Worm (Caenorhabditis elegans): ENCODE results near the gene oac-12.

DNA sequence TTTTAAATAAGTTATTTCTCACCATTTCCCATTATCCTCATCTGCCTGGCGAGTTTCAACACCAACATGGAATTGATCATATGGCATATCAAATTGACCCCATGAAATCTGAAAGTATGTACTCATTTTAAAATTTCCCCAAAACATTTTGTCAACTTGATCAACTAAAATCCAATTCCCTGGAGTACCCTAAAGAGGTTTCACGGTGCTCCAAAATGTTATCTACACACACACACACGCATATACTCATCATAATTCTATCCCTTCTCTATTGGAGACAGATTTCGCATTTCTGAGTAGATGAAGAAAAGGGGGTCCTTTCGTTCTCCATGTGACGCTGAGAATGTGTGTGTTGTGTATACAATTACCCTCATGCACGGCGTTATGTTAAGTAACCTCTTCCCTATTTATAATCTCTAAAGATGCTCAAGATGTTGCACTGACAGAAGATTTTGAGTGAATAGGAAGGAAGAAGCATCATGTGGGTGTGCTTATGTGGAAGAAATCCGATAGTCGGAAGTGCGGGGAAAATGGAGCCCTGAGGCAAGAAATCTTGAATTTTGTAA lies 23.8 kb upstream of the oac-12 start:
- no peak for TF ChIP-seq mbf-1 (tag; optimal IDR thresholded peaks at IDR 0.05)
- TF ChIP-seq R02D3.7 (tag; optimal IDR thresholded peaks at IDR 0.05) = no peak
- no peak for TF ChIP-seq unc-62 (GFP tag; optimal IDR thresholded peaks at IDR 0.05)
- TF ChIP-seq nhr-11 (tag; optimal IDR thresholded peaks at IDR 0.05) = no peak
- TF ChIP-seq blmp-1 (tag; optimal IDR thresholded peaks at IDR 0.05; ENCODE audit: insufficient read depth) = no peak
- TF ChIP-seq peb-1 (tag; optimal IDR thresholded peaks at IDR 0.05) = no peak
- no peak for TF ChIP-seq ceh-82 (tag; optimal IDR thresholded peaks at IDR 0.05)
- no peak for TF ChIP-seq nhr-237 (tag; optimal IDR thresholded peaks at IDR 0.05)

Data from whole organism, L2 larva.